Worm (Caenorhabditis elegans) whole organism, L4 larva: ENCODE measurements around the gene ergo-1.

Source experiments
- D1046.2 ChIP-seq: fragments of 200-800 bp; sonication (Bioruptor generic); IDR thresholded peaks from 2 replicates; pipeline ENCODE4 v1.3.6; 2022; ENCODE audit warnings: missing genetic modification characterization, missing compliant biosample characterization
- F26F4.8 ChIP-seq: fragments of 200-800 bp; sonication (Bioruptor generic); conservative IDR thresholded peaks from 2 replicates; pipeline ENCODE4 v1.3.6; 2022; ENCODE audit warnings: missing genetic modification characterization, missing compliant biosample characterization
- F37D6.2 ChIP-seq: sonication (generic microtip); optimal IDR thresholded peaks from 2 replicates; lab custom pipeline; 2016; ENCODE audit warnings: mild to moderate bottlenecking, missing genetic modification characterization, missing compliant biosample characterization
- F44E2.7 ChIP-seq: fragments of 200-800 bp; sonication (Bioruptor generic); IDR thresholded peaks from 2 replicates; pipeline ENCODE4 v2.1.2; 2022; ENCODE audit warnings: missing genetic modification characterization, missing compliant biosample characterization
- F49E8.2 ChIP-seq: sonication (generic microtip); optimal IDR thresholded peaks from 2 replicates; lab custom pipeline; 2016; ENCODE audit warnings: missing compliant biosample characterization, mild to moderate bottlenecking, missing genetic modification characterization, borderline replicate concordance
- T26A8.4 ChIP-seq: fragments of 200-800 bp; sonication (Bioruptor generic); IDR thresholded peaks from 2 replicates; pipeline ENCODE4 v1.3.6; 2022; ENCODE audit warnings: missing genetic modification characterization, missing compliant biosample characterization
- ZK546.5 ChIP-seq, 2 experiments: sonication (generic microtip); optimal IDR thresholded peaks; 2 replicates each; lab custom pipeline; 2017; ENCODE audit warnings: missing biosample characterization in 2 of 2, missing genetic modification characterization in 2 of 2
- ceh-20 ChIP-seq: fragments of 200-800 bp; sonication (Bioruptor generic); IDR thresholded peaks from 2 replicates; pipeline ENCODE4 v1.3.6; 2022; ENCODE audit warnings: missing genetic modification reagents, missing genetic modification characterization, missing compliant biosample characterization
- ceh-32 ChIP-seq: sonication (generic microtip); optimal IDR thresholded peaks from 2 replicates; lab custom pipeline; 2016; ENCODE audit warnings: mild to moderate bottlenecking, missing genetic modification characterization, missing compliant biosample characterization; ENCODE audit not compliant: poor library complexity
- ces-1 ChIP-seq: fragments of 150-350 bp; sonication (generic microtip); optimal IDR thresholded peaks from 4 replicates; lab custom pipeline; 2014; ENCODE audit warnings: missing biosample characterization, missing genetic modification reagents, missing genetic modification characterization
- ctbp-1 ChIP-seq: fragments of 200-800 bp; sonication (Bioruptor generic); IDR thresholded peaks from 2 replicates; pipeline ENCODE4 v1.3.6; 2022; ENCODE audit warnings: missing genetic modification reagents, missing genetic modification characterization, missing compliant biosample characterization
- daf-16 ChIP-seq, 3 experiments: sonication (generic microtip); optimal IDR thresholded peaks; 2 replicates each; lab custom pipeline; 2016 to 2017; ENCODE audit warnings: missing genetic modification characterization in 3 of 3, missing genetic modification reagents in 3 of 3, mild to moderate bottlenecking in 2 of 3, missing compliant biosample characterization in 2 of 3, missing biosample characterization in 1 of 3, moderate library complexity in 1 of 3
- dmd-9 ChIP-seq: fragments of 200-800 bp; sonication (Bioruptor generic); IDR thresholded peaks from 2 replicates; pipeline ENCODE4 v1.3.6; 2022; ENCODE audit warnings: missing genetic modification reagents, missing genetic modification characterization, missing compliant biosample characterization
- dpl-1 ChIP-seq: fragments of 150-350 bp; optimal IDR thresholded peaks from 2 replicates; lab custom pipeline; 2014; ENCODE audit warnings: missing biosample characterization, missing genetic modification reagents, missing genetic modification characterization
- duxl-1 ChIP-seq: sonication (generic microtip); optimal IDR thresholded peaks from 2 replicates; lab custom pipeline; 2016; ENCODE audit warnings: mild to moderate bottlenecking, missing genetic modification characterization, moderate library complexity, missing compliant biosample characterization; ENCODE audit not compliant: poor library complexity
- dve-1 ChIP-seq: sonication (generic microtip); optimal IDR thresholded peaks from 2 replicates; lab custom pipeline; 2017; ENCODE audit warnings: antibody characterized with exemption, mild to moderate bottlenecking, missing genetic modification characterization, missing compliant biosample characterization; ENCODE audit not compliant: insufficient read depth
- egl-27 ChIP-seq: sonication (generic microtip); optimal IDR thresholded peaks from 3 replicates; lab custom pipeline; 2017; ENCODE audit warnings: missing biosample characterization, missing genetic modification reagents, missing genetic modification characterization
- fkh-10 ChIP-seq: fragments of 150-350 bp; optimal IDR thresholded peaks from 2 replicates; lab custom pipeline; 2014; ENCODE audit warnings: missing biosample characterization, missing genetic modification reagents, missing genetic modification characterization
- hlh-30 ChIP-seq: sonication (generic microtip); optimal IDR thresholded peaks from 2 replicates; lab custom pipeline; 2017; ENCODE audit warnings: antibody characterized with exemption, mild to moderate bottlenecking, missing genetic modification characterization, missing compliant biosample characterization; ENCODE audit not compliant: insufficient read depth
- hmg-1.1 ChIP-seq: fragments of 200-800 bp; sonication (Bioruptor generic); IDR thresholded peaks from 2 replicates; pipeline ENCODE4 v1.3.6; 2022; ENCODE audit warnings: missing genetic modification reagents, missing genetic modification characterization, missing compliant biosample characterization
- lin-13 ChIP-seq: fragments of 150-350 bp; optimal IDR thresholded peaks from 2 replicates; lab custom pipeline; 2014; ENCODE audit warnings: missing biosample characterization, missing genetic modification reagents, missing genetic modification characterization
- lin-15B ChIP-seq: fragments of 150-350 bp; sonication (generic microtip); optimal IDR thresholded peaks from 3 replicates; lab custom pipeline; 2014; ENCODE audit warnings: missing biosample characterization, missing genetic modification characterization
- lin-38 ChIP-seq: fragments of 200-800 bp; sonication (Bioruptor generic); IDR thresholded peaks from 2 replicates; pipeline ENCODE4 v1.3.6; 2022; ENCODE audit warnings: missing genetic modification reagents, missing genetic modification characterization, missing compliant biosample characterization
- lsy-2 ChIP-seq, 2 experiments: fragments of 150-350 bp in 1 of 2; sonication (generic microtip) in 1 of 2; optimal IDR thresholded peaks; 2 replicates each; lab custom pipeline; 2014 to 2017; ENCODE audit warnings: missing biosample characterization in 2 of 2, missing genetic modification characterization in 2 of 2
- mep-1 ChIP-seq: fragments of 150-350 bp; sonication (generic microtip); optimal IDR thresholded peaks from 3 replicates; lab custom pipeline; 2014; ENCODE audit warnings: missing biosample characterization, missing genetic modification characterization
- mxl-3 ChIP-seq: fragments of 200-800 bp; sonication (Bioruptor generic); optimal IDR thresholded peaks from 2 replicates; lab custom pipeline; 2018; ENCODE audit warnings: mild to moderate bottlenecking, missing genetic modification characterization, missing compliant biosample characterization
- nhr-237 ChIP-seq: sonication (generic microtip); optimal IDR thresholded peaks from 2 replicates; lab custom pipeline; 2017; ENCODE audit warnings: missing biosample characterization, missing genetic modification characterization
- nhr-28 ChIP-seq: fragments of 150-350 bp; optimal IDR thresholded peaks from 2 replicates; lab custom pipeline; 2014; ENCODE audit warnings: missing biosample characterization, missing genetic modification characterization
- nhr-41 ChIP-seq: fragments of 200-800 bp; sonication (Bioruptor generic); IDR thresholded peaks from 2 replicates; pipeline ENCODE4 v1.3.6; 2022; ENCODE audit warnings: missing genetic modification reagents, missing genetic modification characterization, missing compliant biosample characterization
- nhr-77 ChIP-seq: fragments of 150-350 bp; optimal IDR thresholded peaks from 2 replicates; lab custom pipeline; 2014; ENCODE audit warnings: missing biosample characterization, missing genetic modification characterization
- snpc-1.2 ChIP-seq: fragments of 200-800 bp; sonication (Bioruptor generic); IDR thresholded peaks from 2 replicates; pipeline ENCODE4 v1.3.6; 2022; ENCODE audit warnings: missing genetic modification reagents, missing genetic modification characterization, missing compliant biosample characterization
- unc-130 ChIP-seq: sonication (generic microtip); optimal IDR thresholded peaks from 2 replicates; lab custom pipeline; 2016; ENCODE audit warnings: missing genetic modification reagents, missing genetic modification characterization, missing compliant biosample characterization
- zfp-3 ChIP-seq: fragments of 200-800 bp; sonication (Bioruptor generic); conservative IDR thresholded peaks from 2 replicates; pipeline ENCODE4 v1.3.6; 2022; ENCODE audit warnings: missing genetic modification reagents, missing genetic modification characterization, missing compliant biosample characterization

ergo-1 gene

ce11 chrV:1008503-1008902, at the start of gene ergo-1:
Gene ergo-1, plus strand, starts transcription at chrV:1008803.
- TF ChIP-seq mxl-3 (GFP tag; lab: Kevin White, UChicago) (no peak), T26A8.4 (GFP tag; lab: Robert Waterston, UW) (no peak), ZK546.5 (tag; optimal IDR thresholded peaks at IDR 0.05; lab: Kevin White, UChicago) (no peak), egl-27 (tag; lab: Kevin White, UChicago) (no peak), F37D6.2 (tag; lab: Kevin White, UChicago) (no peak), F26F4.8 (no peak), ceh-32 (tag; lab: Kevin White, UChicago) (no peak)
- TF ChIP-seq, all 104 proteins: peak for 0

- TF ChIP-seq nhr-28 (tag; lab: Kevin White, UChicago): peak; percentile 1
- TF ChIP-seq ctbp-1 (GFP tag; lab: Robert Waterston, UW): no peak
- TF ChIP-seq ceh-20 (GFP tag; lab: Robert Waterston, UW): no peak
- peak; percentile 22 for TF ChIP-seq hlh-30 (tag; lab: Kevin White, UChicago)
- no peak for TF ChIP-seq lin-13 (GFP tag; lab: Kevin White, UChicago)
- no peak for TF ChIP-seq lin-15B (tag; lab: Kevin White, UChicago)
- no peak for TF ChIP-seq daf-16 (GFP tag; optimal IDR thresholded peaks at IDR 0.05; lab: Kevin White, UChicago)
- peak; percentile 42 for TF ChIP-seq daf-16 (tag; optimal IDR thresholded peaks at IDR 0.05; lab: Kevin White, UChicago)
- no peak for TF ChIP-seq zfp-3 (GFP tag; lab: Robert Waterston, UW)
- TF ChIP-seq dpl-1: peak; percentile 82
- TF ChIP-seq lsy-2 (tag; optimal IDR thresholded peaks at IDR 0.05; lab: Kevin White, UChicago): peak in 1 of 2 experiments; percentile 51
- peak; percentile 31 for TF ChIP-seq lin-38
- TF ChIP-seq mep-1 (tag; lab: Kevin White, UChicago): peak; percentile 45
- TF ChIP-seq duxl-1: no peak
- peak; percentile 26 for TF ChIP-seq dve-1 (tag; lab: Kevin White, UChicago)
- TF ChIP-seq, all 104 proteins: peak for 8
These were observed 43.8 kb upstream of the ergo-1 start, which contains the start of gene sqv-6 for ce11 chrV:964739-965283. Gene sqv-6, minus strand, starts transcription at chrV:964789.

- peak; percentile 45; the same call in 1 of the 2 replicates for TF ChIP-seq hmg-1.1 (GFP tag; lab: Robert Waterston, UW)
- no peak for TF ChIP-seq D1046.2 (GFP tag; lab: Robert Waterston, UW)
- no peak for TF ChIP-seq dmd-9 (GFP tag; lab: Robert Waterston, UW)
- peak; percentile 92 for TF ChIP-seq fkh-10
- peak in 1 of 2 experiments; percentile 12 for TF ChIP-seq lsy-2 (tag; optimal IDR thresholded peaks at IDR 0.05; lab: Kevin White, UChicago)
- TF ChIP-seq F44E2.7 (GFP tag; lab: Robert Waterston, UW): no peak
- peak; percentile 73 for TF ChIP-seq ces-1 (GFP tag; lab: Kevin White, UChicago)
These were observed 42.4 kb upstream of the ergo-1 start for ce11 chrV:966164-966563.

- TF ChIP-seq nhr-41: no peak
- TF ChIP-seq lsy-2 (tag; optimal IDR thresholded peaks at IDR 0.05; lab: Kevin White, UChicago): peak in 1 of 2 experiments; percentile 47
- TF ChIP-seq snpc-1.2: 0 out of 2 replicates have a peak, but pooled peaks have one; percentile 12
- peak; percentile 13 for TF ChIP-seq unc-130 (GFP tag; lab: Kevin White, UChicago)
- peak; percentile 75 for TF ChIP-seq F49E8.2 (tag; lab: Kevin White, UChicago)
- TF ChIP-seq nhr-77: no peak
- no peak for TF ChIP-seq nhr-237 (tag; lab: Kevin White, UChicago)
These were observed 39.5 kb upstream of the ergo-1 start for ce11 chrV:969005-969562.
